Worm (Caenorhabditis elegans): ENCODE measurements around the gene rbm-25.

The rbm-25 gene

ce11 chrV:12491070-12491643, 6.9 kb upstream of the rbm-25 start (continued):
- TF ChIP-seq cey-2 (tag; optimal IDR thresholded peaks at IDR 0.05; ENCODE audit: borderline replicate concordance, insufficient read depth) (no peak), egl-43 (GFP tag; IDR thresholded peaks at IDR 0.05) (peak; percentile 76; the same call in 1 of the 2 replicates), hlh-11 (tag; optimal IDR thresholded peaks at IDR 0.05) (peak; percentile 92)

DNA sequence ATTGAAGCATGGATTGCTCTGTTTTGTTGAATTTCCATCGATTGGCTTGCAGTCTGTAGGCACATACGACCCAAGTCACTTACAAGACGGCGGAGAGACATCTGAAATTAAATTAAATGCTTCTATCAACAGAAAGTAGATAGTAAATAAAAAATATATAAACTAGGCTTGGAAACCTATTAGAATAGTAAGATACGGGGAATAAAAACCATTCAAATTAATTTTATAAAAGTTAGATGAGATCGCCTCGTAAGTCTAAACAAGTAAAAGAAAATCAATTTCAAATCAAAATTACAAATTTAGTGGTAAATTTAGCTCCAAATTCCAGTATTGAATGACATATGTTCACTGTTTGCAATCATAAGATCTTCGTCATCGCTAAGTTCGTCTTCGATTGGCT, 3.5 kb upstream of the rbm-25 start, which contains the start of gene mrps-11:
Gene mrps-11, minus strand, starts transcription at position 101 of the 400 bp plus-strand sequence.
- no peak for TF ChIP-seq zip-2 (tag; optimal IDR thresholded peaks at IDR 0.05)
- TF ChIP-seq R02D3.7 (tag; optimal IDR thresholded peaks at IDR 0.05) = no peak
- no peak for TF ChIP-seq ZK546.5 (tag; optimal IDR thresholded peaks at IDR 0.05)
- TF ChIP-seq saeg-2 (GFP tag; IDR thresholded peaks at IDR 0.05) = no peak
- TF ChIP-seq Y105C5A.15 (GFP tag; IDR thresholded peaks at IDR 0.05) = no peak
- no peak for TF ChIP-seq nhr-42 (GFP tag; IDR thresholded peaks at IDR 0.05)
- no peak for TF ChIP-seq unc-39 (tag; optimal IDR thresholded peaks at IDR 0.05)
- TF ChIP-seq spr-3 (GFP tag; optimal IDR thresholded peaks at IDR 0.05) = no peak
- no peak for TF ChIP-seq lin-1 (GFP tag; IDR thresholded peaks at IDR 0.05)
- TF ChIP-seq mdt-29 (GFP tag; IDR thresholded peaks at IDR 0.05) = no peak
- no peak for TF ChIP-seq mxl-2 (GFP tag; conservative IDR thresholded peaks at IDR 0.05)
- no peak for TF ChIP-seq lir-3 (tag; optimal IDR thresholded peaks at IDR 0.05)
- TF ChIP-seq ces-1 (GFP tag; optimal IDR thresholded peaks at IDR 0.05) = no peak
- TF ChIP-seq daf-19 (GFP tag; conservative IDR thresholded peaks at IDR 0.05) = no peak
- no peak for TF ChIP-seq arid-1 (GFP tag; conservative IDR thresholded peaks at IDR 0.05)
- TF ChIP-seq lsy-2 (tag; optimal IDR thresholded peaks at IDR 0.05) = no peak
- TF ChIP-seq ctbp-1 (GFP tag; IDR thresholded peaks at IDR 0.05) = no peak
- TF ChIP-seq aly-2 (tag; optimal IDR thresholded peaks at IDR 0.05) = no peak
- TF ChIP-seq nhr-77 (tag; optimal IDR thresholded peaks at IDR 0.05) = no peak
- TF ChIP-seq attf-4 (tag; optimal IDR thresholded peaks at IDR 0.05) = no peak

ce11 chrV:12503494-12503893, 5.5 kb downstream of the rbm-25 start, which contains the start of gene T28H10.1:
T28H10.1 (plus strand) TSS chrV:12503794.
- TF ChIP-seq ceh-20 (GFP tag; IDR thresholded peaks at IDR 0.05) = no peak
- TF ChIP-seq set-16 (GFP tag; IDR thresholded peaks at IDR 0.05) = no peak
- TF ChIP-seq nhr-25 (tag; optimal IDR thresholded peaks at IDR 0.05; ENCODE audit: borderline replicate concordance, insufficient read depth) = no peak
- no peak for TF ChIP-seq nhr-111 (GFP tag; optimal IDR thresholded peaks at IDR 0.05)
- 0 out of 2 replicates have a peak, but pooled peaks have one; percentile 30 for TF ChIP-seq snpc-1.2 (GFP tag; IDR thresholded peaks at IDR 0.05)

DNA sequence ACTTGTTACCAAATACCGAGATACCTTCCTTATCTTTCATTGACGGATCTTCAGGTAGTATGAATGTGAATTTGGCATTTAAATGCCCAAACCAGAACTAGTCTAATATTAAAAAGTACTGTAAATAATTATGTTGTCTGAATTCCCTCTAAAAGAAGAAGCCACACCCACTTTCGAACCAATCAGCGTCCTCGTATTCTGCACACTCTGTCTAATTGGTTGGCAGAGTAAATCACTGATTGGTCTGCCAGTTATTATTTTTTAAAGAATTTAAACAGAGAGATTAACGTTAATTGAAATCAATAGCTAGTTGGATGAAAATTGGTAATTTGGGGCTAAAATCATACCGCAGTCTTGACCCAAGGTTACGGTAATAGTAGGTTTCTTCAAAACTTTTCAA, 7.7 kb downstream of the rbm-25 start:
- TF ChIP-seq lin-13 (GFP tag; optimal IDR thresholded peaks at IDR 0.05) = no peak
- peak; percentile 23 for TF ChIP-seq aha-1 (tag)

DNA sequence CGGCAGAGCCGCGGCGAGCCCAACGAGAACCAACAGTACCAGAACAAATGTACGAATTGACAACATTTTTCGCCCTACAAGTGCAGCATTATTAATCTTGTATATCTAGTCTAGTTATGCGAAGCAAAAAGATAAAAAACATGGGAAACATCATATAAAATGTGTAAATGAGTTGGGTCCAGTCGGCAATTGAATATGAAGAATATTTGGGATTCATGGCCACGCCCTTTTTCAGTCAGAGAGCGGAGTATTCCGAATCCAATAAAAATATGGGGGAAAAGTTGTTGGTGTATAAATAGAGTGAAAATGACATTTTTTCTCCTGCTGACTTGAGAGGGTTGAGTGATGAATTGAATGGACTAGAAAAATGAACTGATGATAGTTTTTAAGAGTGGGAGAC, 8.2 kb downstream of the rbm-25 start, which contains the start of gene nlp-46:
Gene nlp-46, minus strand, starts transcription at position 101 of the 400 bp plus-strand sequence.
- TF ChIP-seq unc-62 (GFP tag; optimal IDR thresholded peaks at IDR 0.05 in 1 of 2) = peak in 1 of 2 experiments; percentile 59
- TF ChIP-seq unc-62 (tag; optimal IDR thresholded peaks at IDR 0.05) = no peak
- no peak for TF ChIP-seq T20F7.1 (GFP tag; optimal IDR thresholded peaks at IDR 0.05)
